Fruit fly (Drosophila melanogaster) whole organism, embryonic: Measurements from ENCODE around the gene Nup153.

Experiments
- B-H1 ChIP-seq: fragments of 200-800 bp; sonication (Bioruptor generic); IDR thresholded peaks from 3 replicates; pipeline ENCODE4 v1.3.6; 2022; ENCODE audit warnings: missing biosample characterization, missing genetic modification characterization
- CG10959 ChIP-seq: fragments of 200-800 bp; sonication (Bioruptor generic); IDR thresholded peaks from 2 replicates; pipeline ENCODE4 v1.3.6; 2022; ENCODE audit warnings: missing biosample characterization, missing genetic modification characterization
- CG11696 ChIP-seq: fragments of 200-800 bp; sonication (Bioruptor generic); IDR thresholded peaks from 2 replicates; pipeline ENCODE4 v1.3.6; 2022; ENCODE audit warnings: missing biosample characterization, missing genetic modification characterization
- CG11723 ChIP-seq: fragments of 200-800 bp; sonication (Bioruptor generic); optimal IDR thresholded peaks from 2 replicates; lab custom pipeline; 2017; ENCODE audit warnings: missing biosample characterization, mild to moderate bottlenecking, missing genetic modification characterization
- CG13123 ChIP-seq: fragments of 200-800 bp; sonication (Bioruptor generic); optimal IDR thresholded peaks from 2 replicates; lab custom pipeline; 2016; ENCODE audit warnings: missing biosample characterization, missing genetic modification characterization
- CG14965 ChIP-seq: fragments of 200-800 bp; sonication (Bioruptor generic); optimal IDR thresholded peaks from 2 replicates; lab custom pipeline; 2016; ENCODE audit warnings: missing biosample characterization, missing genetic modification characterization, borderline replicate concordance
- CG15011 ChIP-seq: fragments of 200-800 bp; sonication (Bioruptor generic); optimal IDR thresholded peaks from 3 replicates; lab custom pipeline; 2018; ENCODE audit warnings: missing biosample characterization, mild to moderate bottlenecking, missing genetic modification characterization
- CG1603 ChIP-seq: fragments of 200-800 bp; sonication (Bioruptor generic); optimal IDR thresholded peaks from 2 replicates; lab custom pipeline; 2019; ENCODE audit warnings: missing biosample characterization, mild to moderate bottlenecking, missing genetic modification characterization, moderate library complexity
- CG16779 ChIP-seq: fragments of 200-800 bp; sonication (Bioruptor generic); IDR thresholded peaks from 2 replicates; pipeline ENCODE4 v1.3.6; 2022; ENCODE audit warnings: missing biosample characterization, missing genetic modification characterization
- CG18764 ChIP-seq: fragments of 200-800 bp; sonication (Bioruptor generic); optimal IDR thresholded peaks from 3 replicates; lab custom pipeline; 2016; ENCODE audit warnings: missing biosample characterization, missing genetic modification characterization
- CG2129 ChIP-seq: fragments of 200-800 bp; sonication (Bioruptor generic); IDR thresholded peaks from 2 replicates; pipeline ENCODE4 v1.3.6; 2022; ENCODE audit warnings: missing biosample characterization, missing genetic modification characterization; ENCODE audit not compliant: partially characterized antibody
- CG2199 ChIP-seq: fragments of 200-800 bp; sonication (Bioruptor generic); IDR thresholded peaks from 3 replicates; pipeline ENCODE4 v1.3.6; 2022; ENCODE audit warnings: missing biosample characterization, missing genetic modification characterization
- CG32532 ChIP-seq: fragments of 200-800 bp; sonication (Bioruptor generic); IDR thresholded peaks from 2 replicates; pipeline ENCODE4 v1.3.6; 2022; ENCODE audit warnings: missing biosample characterization, missing genetic modification characterization
- CG33557 ChIP-seq: fragments of 200-800 bp; sonication (Bioruptor generic); optimal IDR thresholded peaks from 2 replicates; lab custom pipeline; 2019; ENCODE audit warnings: missing biosample characterization, mild to moderate bottlenecking, missing genetic modification characterization, moderate library complexity
- CG34376 ChIP-seq: fragments of 200-800 bp; sonication (Bioruptor generic); optimal IDR thresholded peaks from 2 replicates; lab custom pipeline; 2018; ENCODE audit warnings: missing biosample characterization, mild to moderate bottlenecking, missing genetic modification characterization
- CG4328 ChIP-seq: fragments of 200-800 bp; sonication (Bioruptor generic); optimal IDR thresholded peaks from 3 replicates; lab custom pipeline; 2017; ENCODE audit warnings: missing biosample characterization, missing genetic modification reagents, missing genetic modification characterization
- CG4360 ChIP-seq: fragments of 200-800 bp; sonication (Bioruptor generic); IDR thresholded peaks from 2 replicates; pipeline ENCODE4 v1.3.6; 2022; ENCODE audit warnings: missing biosample characterization, missing genetic modification characterization
- CG4707 ChIP-seq: fragments of 200-800 bp; sonication (Bioruptor generic); optimal IDR thresholded peaks from 2 replicates; lab custom pipeline; 2018; ENCODE audit warnings: missing biosample characterization, mild to moderate bottlenecking, missing genetic modification characterization, moderate library complexity
- CG4820 ChIP-seq: fragments of 200-800 bp; sonication (Bioruptor generic); optimal IDR thresholded peaks from 3 replicates; lab custom pipeline; 2016; ENCODE audit warnings: missing biosample characterization, missing genetic modification characterization
- CG8089 ChIP-seq: fragments of 200-800 bp; sonication (Bioruptor generic); optimal IDR thresholded peaks from 3 replicates; lab custom pipeline; 2016; ENCODE audit warnings: missing biosample characterization, missing genetic modification characterization
- CG8281 ChIP-seq: fragments of 200-800 bp; sonication (Bioruptor generic); optimal IDR thresholded peaks from 2 replicates; lab custom pipeline; 2018; ENCODE audit warnings: missing biosample characterization, mild to moderate bottlenecking, missing genetic modification characterization, moderate library complexity
- CG8388 ChIP-seq: fragments of 200-800 bp; sonication (Bioruptor generic); optimal IDR thresholded peaks from 2 replicates; lab custom pipeline; 2019; ENCODE audit warnings: missing biosample characterization, mild to moderate bottlenecking, missing genetic modification characterization, moderate library complexity
- CG8924 ChIP-seq: fragments of 200-800 bp; optimal IDR thresholded peaks from 3 replicates; lab custom pipeline; 2019; ENCODE audit warnings: missing biosample characterization, mild to moderate bottlenecking, missing genetic modification characterization, moderate library complexity
- CTCF ChIP-seq: fragments of 200-800 bp; sonication (Bioruptor generic); optimal IDR thresholded peaks from 2 replicates; lab custom pipeline; 2017; ENCODE audit warnings: missing biosample characterization, mild to moderate bottlenecking, missing genetic modification characterization, moderate library complexity
- D19B ChIP-seq: fragments of 200-800 bp; sonication (Bioruptor generic); optimal IDR thresholded peaks from 2 replicates; lab custom pipeline; 2017; ENCODE audit warnings: missing biosample characterization, mild to moderate bottlenecking, missing genetic modification characterization
- Dip2 ChIP-seq: fragments of 200-800 bp; sonication (Bioruptor generic); IDR thresholded peaks from 2 replicates; pipeline ENCODE4 v1.3.6; 2022; ENCODE audit warnings: missing biosample characterization, missing genetic modification characterization
- Dll ChIP-seq: fragments of 200-800 bp; sonication (Bioruptor generic); IDR thresholded peaks from 4 replicates; pipeline ENCODE4 v1.3.6; 2022; ENCODE audit warnings: missing biosample characterization, missing genetic modification characterization; ENCODE audit not compliant: partially characterized antibody
- HLHmδ ChIP-seq: fragments of 200-800 bp; sonication (Bioruptor generic); optimal IDR thresholded peaks from 2 replicates; lab custom pipeline; 2018; ENCODE audit warnings: missing biosample characterization, mild to moderate bottlenecking, missing genetic modification characterization, moderate library complexity
- Hr3 ChIP-seq: fragments of 200-800 bp; sonication (Bioruptor generic); optimal IDR thresholded peaks from 3 replicates; lab custom pipeline; 2016; ENCODE audit warnings: missing biosample characterization, missing genetic modification characterization
- Myb ChIP-seq: fragments of 200-800 bp; sonication (Bioruptor generic); optimal IDR thresholded peaks from 2 replicates; lab custom pipeline; 2016; ENCODE audit warnings: missing biosample characterization, missing genetic modification characterization
- NC2α ChIP-seq: fragments of 200-800 bp; sonication (Bioruptor generic); optimal IDR thresholded peaks from 2 replicates; lab custom pipeline; 2016; ENCODE audit warnings: missing biosample characterization, missing genetic modification characterization
- Oaz ChIP-seq: fragments of 200-800 bp; sonication (Bioruptor generic); IDR thresholded peaks from 2 replicates; pipeline ENCODE4 v1.3.6; 2022; ENCODE audit warnings: missing biosample characterization, missing genetic modification characterization
- Six4 ChIP-seq: fragments of 200-800 bp; sonication (Bioruptor generic); optimal IDR thresholded peaks from 2 replicates; lab custom pipeline; 2016; ENCODE audit warnings: missing biosample characterization, missing genetic modification characterization
- Sry-β ChIP-seq: fragments of 200-800 bp; sonication (Bioruptor generic); optimal IDR thresholded peaks from 2 replicates; lab custom pipeline; 2018; ENCODE audit warnings: missing biosample characterization, mild to moderate bottlenecking, missing genetic modification characterization, moderate library complexity
- Xbp1 ChIP-seq: fragments of 200-800 bp; sonication (Bioruptor generic); optimal IDR thresholded peaks from 3 replicates; lab custom pipeline; 2016; ENCODE audit warnings: missing biosample characterization, mild to moderate bottlenecking, missing genetic modification characterization
- YL-1 ChIP-seq: fragments of 200-800 bp; sonication (Bioruptor generic); optimal IDR thresholded peaks from 3 replicates; lab custom pipeline; 2017; ENCODE audit warnings: missing biosample characterization, mild to moderate bottlenecking, missing genetic modification characterization
- bbx ChIP-seq: fragments of 200-800 bp; sonication (Bioruptor generic); IDR thresholded peaks from 2 replicates; pipeline ENCODE4 v1.3.6; 2022; ENCODE audit warnings: missing biosample characterization, missing genetic modification characterization; ENCODE audit not compliant: partially characterized antibody
- chm ChIP-seq: fragments of 200-800 bp; sonication (Bioruptor generic); IDR thresholded peaks from 2 replicates; pipeline ENCODE4 v1.3.6; 2022; ENCODE audit warnings: missing biosample characterization, missing genetic modification characterization
- dati ChIP-seq: fragments of 200-800 bp; sonication (Bioruptor generic); IDR thresholded peaks from 2 replicates; pipeline ENCODE4 v1.3.6; 2022; ENCODE audit warnings: missing biosample characterization, missing genetic modification characterization
- emc ChIP-seq: fragments of 200-800 bp; sonication (Bioruptor generic); optimal IDR thresholded peaks from 2 replicates; lab custom pipeline; 2016; ENCODE audit warnings: missing biosample characterization, missing genetic modification characterization
- ems ChIP-seq: fragments of 200-800 bp; sonication (Bioruptor generic); optimal IDR thresholded peaks from 3 replicates; lab custom pipeline; 2016; ENCODE audit warnings: missing biosample characterization, missing genetic modification characterization
- fd96Cb ChIP-seq: fragments of 200-800 bp; sonication (Bioruptor generic); optimal IDR thresholded peaks from 2 replicates; lab custom pipeline; 2018; ENCODE audit warnings: missing biosample characterization, mild to moderate bottlenecking, missing genetic modification characterization, moderate library complexity
- gsb ChIP-seq: fragments of 200-800 bp; sonication (Bioruptor generic); IDR thresholded peaks from 2 replicates; pipeline ENCODE4 v1.3.6; 2022; ENCODE audit warnings: missing biosample characterization, missing genetic modification characterization
- ind ChIP-seq: fragments of 200-800 bp; sonication (Bioruptor generic); optimal IDR thresholded peaks from 3 replicates; lab custom pipeline; 2016; ENCODE audit warnings: missing biosample characterization, missing genetic modification characterization
- insv ChIP-seq, 2 experiments: fragments of 200-800 bp; sonication (Bioruptor generic); optimal IDR thresholded peaks; 3 replicates each; lab custom pipeline; 2016 to 2018; ENCODE audit warnings: missing biosample characterization in 2 of 2, missing genetic modification characterization in 2 of 2
- lilli ChIP-seq: fragments of 200-800 bp; sonication (Bioruptor generic); optimal IDR thresholded peaks from 3 replicates; lab custom pipeline; 2016; ENCODE audit warnings: missing biosample characterization, missing genetic modification characterization
- mld ChIP-seq: fragments of 200-800 bp; sonication (Bioruptor generic); IDR thresholded peaks from 3 replicates; pipeline ENCODE4 v1.3.6; 2022; ENCODE audit warnings: missing biosample characterization, missing genetic modification characterization; ENCODE audit not compliant: partially characterized antibody
- prd ChIP-seq, 3 experiments: fragments of >200 bp in 2 of 3; fragments of 200-800 bp in 1 of 3; sonication (Bioruptor generic) in 1 of 3; optimal IDR thresholded peaks in 2 of 3; IDR thresholded peaks in 1 of 3; 2 replicates in 2 of 3; 3 replicates in 1 of 3; pipeline versions ENCODE4 v1.3.6 to Lab custom; 2017 to 2022; ENCODE audit warnings: missing biosample characterization in 1 of 3, missing genetic modification characterization in 1 of 3
- scrt ChIP-seq: fragments of 200-800 bp; sonication (Bioruptor generic); optimal IDR thresholded peaks from 2 replicates; lab custom pipeline; 2018; ENCODE audit warnings: missing biosample characterization, mild to moderate bottlenecking, missing genetic modification characterization, moderate library complexity
- slbo ChIP-seq: fragments of 200-800 bp; sonication (Bioruptor generic); IDR thresholded peaks from 2 replicates; pipeline ENCODE4 v1.3.6; 2022; ENCODE audit warnings: missing biosample characterization, missing genetic modification characterization
- trem ChIP-seq: fragments of 200-800 bp; optimal IDR thresholded peaks from 3 replicates; lab custom pipeline; 2019; ENCODE audit warnings: missing biosample characterization, mild to moderate bottlenecking, missing genetic modification characterization, moderate library complexity
- vfl ChIP-seq: fragments of 200-800 bp; sonication (Bioruptor generic); optimal IDR thresholded peaks from 2 replicates; lab custom pipeline; 2016; ENCODE audit warnings: missing biosample characterization, missing genetic modification characterization

Gene Nup153

dm6 chrX:16593418-16593817 is 5.6 kb upstream of the Nup153 start, which contains the start of the genes SMC3 and Ubc7 (continued):
- TF ChIP-seq CG10959 (GFP tag; lab: Robert Waterston, UW) = no peak
- TF ChIP-seq CG18764 (GFP tag; lab: Kevin White, UChicago) = no peak
- TF ChIP-seq B-H1 (GFP tag; lab: Robert Waterston, UW) = no peak
- TF ChIP-seq CG33557 (GFP tag; lab: Kevin White, UChicago) = no peak
- peak; percentile 45 for TF ChIP-seq trem (tag; lab: Kevin White, UChicago)
- no peak for TF ChIP-seq Dip2 (GFP tag; lab: Robert Waterston, UW)
- TF ChIP-seq bbx = peak; percentile 81
- TF ChIP-seq fd96Cb (tag; lab: Kevin White, UChicago) = no peak
- no peak for TF ChIP-seq ems
- TF ChIP-seq Xbp1 (GFP tag; lab: Kevin White, UChicago) = no peak
- no peak for TF ChIP-seq CG4707 (GFP tag; lab: Kevin White, UChicago)
- peak; percentile 70 for TF ChIP-seq CG4360 (GFP tag; lab: Robert Waterston, UW)
- TF ChIP-seq CG14965 (GFP tag; lab: Kevin White, UChicago) = no peak
- no peak for TF ChIP-seq CG13123 (GFP tag; lab: Kevin White, UChicago)
- TF ChIP-seq CG11696 = no peak
- TF ChIP-seq Dll (GFP tag; lab: Robert Waterston, UW) = peak; percentile 94
- TF ChIP-seq prd (optimal IDR thresholded peaks at IDR 0.05; lab: Kevin White, UChicago) = no peak
- TF ChIP-seq prd (GFP tag; IDR thresholded peaks at IDR 0.05; lab: Robert Waterston, UW) = no peak
- TF ChIP-seq gsb (GFP tag; lab: Robert Waterston, UW) = no peak
- TF ChIP-seq CG8388 (GFP tag; lab: Kevin White, UChicago) = no peak
- TF ChIP-seq CTCF (GFP tag; lab: Kevin White, UChicago) = no peak
- TF ChIP-seq CG8281 = no peak
- TF ChIP-seq CG32532 (GFP tag; lab: Robert Waterston, UW) = no peak
- TF ChIP-seq slbo = no peak
- no peak for TF ChIP-seq lilli (GFP tag; lab: Kevin White, UChicago)
- no peak for TF ChIP-seq CG1603
- TF ChIP-seq CG4328 = no peak
- no peak for TF ChIP-seq Six4 (GFP tag; lab: Kevin White, UChicago)
- TF ChIP-seq insv (GFP tag; optimal IDR thresholded peaks at IDR 0.05; lab: Kevin White, UChicago) = no peak
- TF ChIP-seq Sry-β (GFP tag; lab: Kevin White, UChicago) = no peak
- no peak for TF ChIP-seq ind
- no peak for TF ChIP-seq HLHmδ (GFP tag; lab: Kevin White, UChicago)
- TF ChIP-seq Oaz (GFP tag; lab: Robert Waterston, UW) = no peak
- TF ChIP-seq CG8924 (tag; lab: Kevin White, UChicago) = no peak
- TF ChIP-seq mld (GFP tag; lab: Robert Waterston, UW) = peak; percentile 88; the same call in 2 of the 3 replicates
- TF ChIP-seq CG34376 (GFP tag; lab: Kevin White, UChicago) = no peak
- TF ChIP-seq CG11723 (GFP tag; lab: Kevin White, UChicago) = no peak
- no peak for TF ChIP-seq NC2α (GFP tag; lab: Kevin White, UChicago)
- TF ChIP-seq scrt (GFP tag; lab: Kevin White, UChicago) = no peak
- TF ChIP-seq vfl (GFP tag; lab: Kevin White, UChicago) = no peak
- no peak for TF ChIP-seq CG2199 (GFP tag; lab: Robert Waterston, UW)
- peak; percentile 5 for TF ChIP-seq Myb (GFP tag; lab: Kevin White, UChicago)
- no peak for TF ChIP-seq CG15011 (GFP tag; lab: Kevin White, UChicago)
- no peak for TF ChIP-seq CG16779 (GFP tag; lab: Robert Waterston, UW)
- TF ChIP-seq CG4820 = no peak
- TF ChIP-seq dati = no peak
- peak; percentile 56 for TF ChIP-seq YL-1 (GFP tag; lab: Kevin White, UChicago)
- no peak for TF ChIP-seq emc (GFP tag; lab: Kevin White, UChicago)
- no peak for TF ChIP-seq CG8089 (GFP tag; lab: Kevin White, UChicago)
- no peak for TF ChIP-seq chm (GFP tag; lab: Robert Waterston, UW)
- TF ChIP-seq D19B = no peak
- TF ChIP-seq CG2129 (GFP tag; lab: Robert Waterston, UW) = peak; percentile 74
- no peak for TF ChIP-seq Hr3 (GFP tag; lab: Kevin White, UChicago)
